Worm (Caenorhabditis elegans) whole organism, dauer: ENCODE data around the gene T19C4.5.

Experiments used
- unc-62 ChIP-seq: sonication (generic microtip); optimal IDR thresholded peaks from 2 replicates; lab custom pipeline; 2017; ENCODE audit warnings: missing biosample characterization, missing genetic modification reagents, missing genetic modification characterization

Gene T19C4.5

ce11 chrV:11171906-11172305 lies at the start of gene T19C4.5:
T19C4.5 (plus strand) TSS chrV:11172213.
- no peak for TF ChIP-seq unc-62 (GFP tag; lab: Kevin White, UChicago)

- TF ChIP-seq unc-62 (GFP tag; lab: Kevin White, UChicago): no peak
Observed at ce11 chrV:11122466-11122865, 49.5 kb upstream of the T19C4.5 start, which contains the start of gene mboa-2. mboa-2 (minus strand) TSS chrV:11122493.

ce11 chrV:11123817-11124337 lies 48.1 kb upstream of the T19C4.5 start, which contains the start of the genes atp-5 and lmtr-3:
atp-5 (minus strand) TSS chrV:11123867.
lmtr-3 (plus strand) TSS chrV:11124186.
- no peak for TF ChIP-seq unc-62 (GFP tag; lab: Kevin White, UChicago)

ce11 chrV:11124922-11125321 lies 47.1 kb upstream of the T19C4.5 start, which contains the start of gene C06H2.2:
C06H2.2 (plus strand) TSS chrV:11125222.
- TF ChIP-seq unc-62 (GFP tag; lab: Kevin White, UChicago): no peak

ce11 chrV:11127197-11127596 lies 44.8 kb upstream of the T19C4.5 start, which contains the start of gene jmjd-5:
jmjd-5 (plus strand) TSS chrV:11127497.
- TF ChIP-seq unc-62 (GFP tag; lab: Kevin White, UChicago): no peak

- no peak for TF ChIP-seq unc-62 (GFP tag; lab: Kevin White, UChicago)
Observed at ce11 chrV:11131801-11132200, 40.2 kb upstream of the T19C4.5 start.

ce11 chrV:11133516-11133915 lies 38.5 kb upstream of the T19C4.5 start:
- TF ChIP-seq unc-62 (GFP tag; lab: Kevin White, UChicago): no peak

ce11 chrV:11134296-11134695 lies 37.7 kb upstream of the T19C4.5 start, which contains the start of gene glb-3:
glb-3 (plus strand) TSS chrV:11134596.
- TF ChIP-seq unc-62 (GFP tag; lab: Kevin White, UChicago): no peak

ce11 chrV:11140326-11140725 lies 31.7 kb upstream of the T19C4.5 start:
- no peak for TF ChIP-seq unc-62 (GFP tag; lab: Kevin White, UChicago)

ce11 chrV:11141179-11141578 lies 30.8 kb upstream of the T19C4.5 start, which contains the start of gene folt-1:
folt-1 (plus strand) TSS chrV:11141479.
- TF ChIP-seq unc-62 (GFP tag; lab: Kevin White, UChicago): no peak

ce11 chrV:11144694-11145093 lies 27.3 kb upstream of the T19C4.5 start, which contains the start of gene C06H2.7:
C06H2.7 (minus strand) TSS chrV:11144794.
- TF ChIP-seq unc-62 (GFP tag; lab: Kevin White, UChicago): no peak

ce11 chrV:11146958-11147779 lies 24.8 kb upstream of the T19C4.5 start, which contains the start of the genes T19C4.24 and nlp-33:
T19C4.24 (minus strand) TSS chrV:11147008.
nlp-33 (plus strand) TSS chrV:11147346.
- no peak for TF ChIP-seq unc-62 (GFP tag; lab: Kevin White, UChicago)

ce11 chrV:11147780-11148144 lies 24.3 kb upstream of the T19C4.5 start:
- TF ChIP-seq unc-62 (GFP tag; lab: Kevin White, UChicago): no peak

ce11 chrV:11148971-11149370 lies 23.0 kb upstream of the T19C4.5 start:
- TF ChIP-seq unc-62 (GFP tag; lab: Kevin White, UChicago): no peak

- no peak for TF ChIP-seq unc-62 (GFP tag; lab: Kevin White, UChicago)
Observed at ce11 chrV:11149405-11149804, 22.6 kb upstream of the T19C4.5 start, which contains the start of gene T19C4.1. T19C4.1 (plus strand) TSS chrV:11149705.

- TF ChIP-seq unc-62 (GFP tag; lab: Kevin White, UChicago): no peak
Observed at ce11 chrV:11152333-11152732, 19.7 kb upstream of the T19C4.5 start, which contains the start of gene srg-39. srg-39 (minus strand) TSS chrV:11152433.
